Fruit fly (Drosophila melanogaster) whole organism, embryonic: Measurements from ENCODE around the gene mop.

Source experiments
- B-H1 ChIP-seq: fragments of 200-800 bp; sonication (Bioruptor generic); IDR thresholded peaks from 3 replicates; pipeline ENCODE4 v1.3.6; 2022; ENCODE audit warnings: missing biosample characterization, missing genetic modification characterization
- CG10274 ChIP-seq: fragments of 200-800 bp; sonication (Bioruptor generic); optimal IDR thresholded peaks from 3 replicates; lab custom pipeline; 2017; ENCODE audit warnings: missing biosample characterization, mild to moderate bottlenecking, missing genetic modification characterization
- CG10321 ChIP-seq: fragments of 200-800 bp; sonication (Bioruptor generic); IDR thresholded peaks from 2 replicates; pipeline ENCODE4 v1.3.6; 2022; ENCODE audit warnings: missing biosample characterization, missing genetic modification characterization
- CG11560 ChIP-seq: fragments of 200-800 bp; sonication (Bioruptor generic); IDR thresholded peaks from 3 replicates; pipeline ENCODE4 v1.3.6; 2022; ENCODE audit warnings: missing biosample characterization, missing genetic modification characterization
- CG12104 ChIP-seq: fragments of 200-800 bp; sonication (Bioruptor generic); optimal IDR thresholded peaks from 3 replicates; lab custom pipeline; 2016; ENCODE audit warnings: missing biosample characterization, missing genetic modification characterization
- CG1602 ChIP-seq: fragments of 200-800 bp; sonication (Bioruptor generic); optimal IDR thresholded peaks from 3 replicates; lab custom pipeline; 2016; ENCODE audit warnings: missing biosample characterization, missing genetic modification characterization
- CG17912 ChIP-seq: fragments of 200-800 bp; sonication (Bioruptor generic); optimal IDR thresholded peaks from 2 replicates; lab custom pipeline; 2018; ENCODE audit warnings: missing biosample characterization, mild to moderate bottlenecking, missing genetic modification characterization
- CG18011 ChIP-seq: fragments of 200-800 bp; sonication (Bioruptor generic); optimal IDR thresholded peaks from 2 replicates; lab custom pipeline; 2017; ENCODE audit warnings: missing biosample characterization, missing genetic modification characterization, mild to moderate bottlenecking, moderate library complexity, missing genotype
- CG18619 ChIP-seq: fragments of 200-800 bp; sonication (Bioruptor generic); optimal IDR thresholded peaks from 3 replicates; lab custom pipeline; 2017; ENCODE audit warnings: missing biosample characterization, mild to moderate bottlenecking, missing genetic modification characterization
- CG2116 ChIP-seq: fragments of 200-800 bp; sonication (Bioruptor generic); optimal IDR thresholded peaks from 3 replicates; lab custom pipeline; 2018; ENCODE audit warnings: missing biosample characterization, mild to moderate bottlenecking, missing genetic modification characterization
- CG2120 ChIP-seq: fragments of 200-800 bp; sonication (Bioruptor generic); optimal IDR thresholded peaks from 3 replicates; lab custom pipeline; 2016; ENCODE audit warnings: missing biosample characterization, missing genetic modification characterization
- CG3726 ChIP-seq: fragments of 200-800 bp; sonication (Bioruptor generic); IDR thresholded peaks from 3 replicates; pipeline ENCODE4, ENCODE4 v1.3.6; 2022; ENCODE audit warnings: missing biosample characterization, missing genetic modification characterization
- CG4328 ChIP-seq: fragments of 200-800 bp; sonication (Bioruptor generic); optimal IDR thresholded peaks from 3 replicates; lab custom pipeline; 2017; ENCODE audit warnings: missing biosample characterization, missing genetic modification reagents, missing genetic modification characterization
- CG6654 ChIP-seq: fragments of 200-800 bp; sonication (Bioruptor generic); optimal IDR thresholded peaks from 2 replicates; lab custom pipeline; 2017; ENCODE audit warnings: missing biosample characterization, mild to moderate bottlenecking, missing genetic modification characterization
- CG7372 ChIP-seq: fragments of 200-800 bp; sonication (Bioruptor generic); IDR thresholded peaks from 2 replicates; pipeline ENCODE4 v1.3.6; 2022; ENCODE audit warnings: missing biosample characterization, missing genetic modification characterization
- CG7745 ChIP-seq: fragments of 200-800 bp; sonication (Bioruptor generic); optimal IDR thresholded peaks from 2 replicates; lab custom pipeline; 2018; ENCODE audit warnings: missing biosample characterization, mild to moderate bottlenecking, missing genetic modification characterization, moderate library complexity
- CG7839 ChIP-seq: fragments of 200-800 bp; sonication (Bioruptor generic); optimal IDR thresholded peaks from 3 replicates; lab custom pipeline; 2018; ENCODE audit warnings: missing biosample characterization, mild to moderate bottlenecking, missing genetic modification characterization, moderate library complexity
- CG8359 ChIP-seq: fragments of 200-800 bp; sonication (Bioruptor generic); optimal IDR thresholded peaks from 2 replicates; lab custom pipeline; 2017; ENCODE audit warnings: missing biosample characterization, mild to moderate bottlenecking, missing genetic modification characterization, borderline replicate concordance
- CG8478 ChIP-seq: fragments of >200 bp; optimal IDR thresholded peaks from 2 replicates; lab custom pipeline; 2018
- CoRest ChIP-seq: fragments of 200-800 bp; sonication (Bioruptor generic); optimal IDR thresholded peaks from 3 replicates; lab custom pipeline; 2018; ENCODE audit warnings: missing biosample characterization, mild to moderate bottlenecking, missing genetic modification characterization, moderate library complexity
- Dek ChIP-seq: fragments of 200-800 bp; sonication (Bioruptor generic); optimal IDR thresholded peaks from 3 replicates; lab custom pipeline; 2019; ENCODE audit warnings: missing biosample characterization, mild to moderate bottlenecking, missing genetic modification characterization, moderate library complexity
- E2f2 ChIP-seq: fragments of 200-800 bp; sonication (Bioruptor generic); IDR thresholded peaks from 2 replicates; pipeline ENCODE4 v1.3.6; 2022; ENCODE audit warnings: missing biosample characterization, missing genetic modification characterization
- Hand ChIP-seq: fragments of 200-800 bp; sonication (Bioruptor generic); optimal IDR thresholded peaks from 2 replicates; lab custom pipeline; 2017; ENCODE audit warnings: mild to moderate bottlenecking, missing biosample characterization, missing genetic modification reagents, missing genetic modification characterization
- Hr78 ChIP-seq, 2 experiments: fragments of 200-800 bp in 1 of 2; fragments of >200 bp in 1 of 2; sonication (Bioruptor generic) in 1 of 2; optimal IDR thresholded peaks; 2 replicates each; lab custom pipeline; 2017 to 2019; ENCODE audit warnings: missing biosample characterization in 2 of 2, missing genetic modification characterization in 2 of 2, mild to moderate bottlenecking in 1 of 2, moderate library complexity in 1 of 2
- Meics ChIP-seq: fragments of 200-800 bp; sonication (Bioruptor generic); optimal IDR thresholded peaks from 2 replicates; lab custom pipeline; 2017; ENCODE audit warnings: missing biosample characterization, mild to moderate bottlenecking, missing genetic modification characterization
- Ravus ChIP-seq: fragments of 200-800 bp; sonication (Bioruptor generic); IDR thresholded peaks from 2 replicates; pipeline ENCODE4 v1.3.6; 2022; ENCODE audit warnings: missing biosample characterization, missing genetic modification characterization
- Sin3A ChIP-seq: fragments of >200 bp; optimal IDR thresholded peaks from 2 replicates; lab custom pipeline; 2018
- Sry-δ ChIP-seq: fragments of 200-800 bp; sonication (Bioruptor generic); optimal IDR thresholded peaks from 2 replicates; lab custom pipeline; 2016; ENCODE audit warnings: missing biosample characterization, missing genetic modification characterization
- TFAM ChIP-seq: fragments of 200-800 bp; sonication (Bioruptor generic); optimal IDR thresholded peaks from 2 replicates; lab custom pipeline; 2017; ENCODE audit warnings: missing biosample characterization, missing genetic modification characterization, inconsistent platforms
- Usf ChIP-seq: fragments of 200-800 bp; sonication (Bioruptor generic); optimal IDR thresholded peaks from 2 replicates; lab custom pipeline; 2017; ENCODE audit warnings: missing genotype, missing biosample characterization, missing genetic modification characterization
- cad ChIP-seq: fragments of >200 bp; optimal IDR thresholded peaks from 2 replicates; lab custom pipeline; 2017; ENCODE audit warnings: missing biosample characterization, missing genetic modification characterization
- corto ChIP-seq: fragments of 200-800 bp; sonication (Bioruptor generic); optimal IDR thresholded peaks from 2 replicates; lab custom pipeline; 2016; ENCODE audit warnings: missing biosample characterization, mild to moderate bottlenecking, missing genetic modification characterization, moderate library complexity
- dimm ChIP-seq: fragments of 200-800 bp; sonication (Bioruptor generic); IDR thresholded peaks from 2 replicates; pipeline ENCODE4 v1.3.6; 2022; ENCODE audit warnings: missing biosample characterization, missing genetic modification characterization
- dmrt11E ChIP-seq: fragments of 200-800 bp; sonication (Bioruptor generic); optimal IDR thresholded peaks from 3 replicates; lab custom pipeline; 2018; ENCODE audit warnings: missing biosample characterization, mild to moderate bottlenecking, missing genetic modification characterization, moderate library complexity
- fru ChIP-seq: fragments of >200 bp; optimal IDR thresholded peaks from 2 replicates; lab custom pipeline; 2017
- hkb ChIP-seq, 2 experiments: fragments of 200-800 bp in 1 of 2; fragments of >200 bp in 1 of 2; sonication (Bioruptor generic) in 1 of 2; IDR thresholded peaks in 1 of 2; optimal IDR thresholded peaks in 1 of 2; 2 replicates each; pipeline versions ENCODE4 v1.3.6 to Lab custom; 2017 to 2022; ENCODE audit warnings: missing biosample characterization in 1 of 2, missing genetic modification characterization in 1 of 2
- kah ChIP-seq: fragments of 200-800 bp; sonication (Bioruptor generic); optimal IDR thresholded peaks from 2 replicates; lab custom pipeline; 2018; ENCODE audit warnings: missing biosample characterization, mild to moderate bottlenecking, missing genetic modification characterization
- klu ChIP-seq: fragments of 200-800 bp; sonication (Bioruptor generic); IDR thresholded peaks from 2 replicates; pipeline ENCODE4 v1.3.6; 2022; ENCODE audit warnings: missing biosample characterization, missing genetic modification characterization
- knrl ChIP-seq: fragments of 200-800 bp; sonication (Bioruptor generic); IDR thresholded peaks from 3 replicates; pipeline ENCODE4 v1.3.6; 2022; ENCODE audit warnings: missing biosample characterization, missing genetic modification characterization; ENCODE audit not compliant: partially characterized antibody
- pan ChIP-seq, 4 experiments: fragments of >200 bp in 3 of 4; fragments of 200-800 bp in 1 of 4; sonication (Bioruptor generic) in 1 of 4; optimal IDR thresholded peaks in 3 of 4; IDR thresholded peaks in 1 of 4; 2 replicates each; pipeline versions ENCODE4 v1.3.6 to Lab custom; 2017 to 2022; ENCODE audit warnings: missing biosample characterization in 2 of 4, missing genetic modification characterization in 2 of 4, mixed read lengths in 1 of 4
- rib ChIP-seq: fragments of 200-800 bp; sonication (Bioruptor generic); IDR thresholded peaks from 2 replicates; pipeline ENCODE4 v1.3.6; 2022; ENCODE audit warnings: missing biosample characterization, missing genetic modification characterization
- sug ChIP-seq: fragments of 200-800 bp; optimal IDR thresholded peaks from 2 replicates; lab custom pipeline; 2019; ENCODE audit warnings: missing biosample characterization, mild to moderate bottlenecking, missing genetic modification characterization, moderate library complexity
- unpg ChIP-seq: fragments of 200-800 bp; sonication (Bioruptor generic); optimal IDR thresholded peaks from 3 replicates; lab custom pipeline; 2018; ENCODE audit warnings: missing biosample characterization, mild to moderate bottlenecking, missing genetic modification characterization, moderate library complexity
- usp ChIP-seq: fragments of >200 bp; optimal IDR thresholded peaks from 2 replicates; lab custom pipeline; 2017; ENCODE audit warnings: missing biosample characterization, missing genetic modification characterization
- wdn ChIP-seq: fragments of 200-800 bp; sonication (Bioruptor generic); IDR thresholded peaks from 2 replicates; pipeline ENCODE4 v1.3.6; 2022; ENCODE audit warnings: missing biosample characterization, missing genetic modification characterization
- zf30C ChIP-seq: fragments of 200-800 bp; sonication (Bioruptor generic); optimal IDR thresholded peaks from 3 replicates; lab custom pipeline; 2018; ENCODE audit warnings: missing biosample characterization, mild to moderate bottlenecking, missing genetic modification characterization
- zfh2 ChIP-seq: fragments of 200-800 bp; sonication (Bioruptor generic); optimal IDR thresholded peaks from 2 replicates; lab custom pipeline; 2016; ENCODE audit warnings: missing biosample characterization, missing genetic modification characterization

Gene mop

dm6 chr3L:14757464-14758384 is 18.2 kb downstream of the mop start, which contains the start of gene CG42507 (continued):
- no peak for TF ChIP-seq knrl
- TF ChIP-seq CG18619 (GFP tag; lab: Kevin White, UChicago) = peak; percentile 66
- no peak for TF ChIP-seq Sry-δ
- no peak for TF ChIP-seq CG10274
- TF ChIP-seq Ravus (GFP tag; lab: Robert Waterston, UW) = no peak
- no peak for TF ChIP-seq CG12104
- no peak for TF ChIP-seq CG10321 (GFP tag; lab: Robert Waterston, UW)
- peak; percentile 20; the same call in 1 of the 2 replicates for TF ChIP-seq rib
- no peak for TF ChIP-seq pan (optimal IDR thresholded peaks at IDR 0.05; lab: Kevin White, UChicago)
- TF ChIP-seq pan (GFP tag; optimal IDR thresholded peaks at IDR 0.05 in 1 of 2, IDR thresholded peaks at IDR 0.05 in 1 of 2) = peak in 1 of 2 experiments; percentile 41
- TF ChIP-seq zf30C (GFP tag; lab: Kevin White, UChicago) = peak; percentile 41
- no peak for TF ChIP-seq CG8478 (lab: Kevin White, UChicago)
- peak; percentile 31 for TF ChIP-seq CG2116 (GFP tag; lab: Kevin White, UChicago)
- TF ChIP-seq sug (tag; lab: Kevin White, UChicago) = peak; percentile 84
- TF ChIP-seq kah (GFP tag; lab: Kevin White, UChicago) = peak; percentile 80
- TF ChIP-seq CoRest (tag; lab: Kevin White, UChicago) = peak; percentile 2
- TF ChIP-seq CG2120 (GFP tag; lab: Kevin White, UChicago) = peak; percentile 37
- no peak for TF ChIP-seq Usf
- TF ChIP-seq CG7745 (tag; lab: Kevin White, UChicago) = peak; percentile 32
- no peak; the same call in 1 of the 2 replicates for TF ChIP-seq CG7372 (GFP tag; lab: Robert Waterston, UW)

dm6 chr3L:14756724-14757463 is 19.0 kb downstream of the mop start:
- TF ChIP-seq CG17912 (GFP tag; lab: Kevin White, UChicago) (peak; percentile 45), Hand (GFP tag; lab: Kevin White, UChicago) (peak; percentile 87), TFAM (GFP tag; lab: Kevin White, UChicago) (peak; percentile 2), E2f2 (peak; percentile 64; the same call in 1 of the 2 replicates), CG4328 (GFP tag; lab: Kevin White, UChicago) (peak; percentile 73), zfh2 (GFP tag; lab: Kevin White, UChicago) (peak; percentile 94), CG8359 (GFP tag; lab: Kevin White, UChicago) (peak; percentile 55), Sin3A (lab: Kevin White, UChicago) (peak; percentile 11), CG3726 (GFP tag; lab: Robert Waterston, UW) (peak; percentile 77; the same call in 1 of the 3 replicates), CG1602 (GFP tag; lab: Kevin White, UChicago) (peak; percentile 82), CG7839 (tag; lab: Kevin White, UChicago) (peak; percentile 90), Hr78 (GFP tag; optimal IDR thresholded peaks at IDR 0.05; lab: Kevin White, UChicago) (no peak), CG11560 (peak; percentile 85), CG18011 (peak; percentile 74), hkb (optimal IDR thresholded peaks at IDR 0.05; lab: Kevin White, UChicago) (no peak), hkb (GFP tag; IDR thresholded peaks at IDR 0.05; lab: Robert Waterston, UW) (peak; percentile 88), unpg (GFP tag; lab: Kevin White, UChicago) (peak; percentile 86), Meics (GFP tag; lab: Kevin White, UChicago) (peak; percentile 94), CG6654 (GFP tag; lab: Kevin White, UChicago) (peak; percentile 73), usp (GFP tag; lab: Kevin White, UChicago) (no peak), klu (GFP tag; lab: Robert Waterston, UW) (peak; percentile 84), corto (GFP tag; lab: Kevin White, UChicago) (peak; percentile 81), dimm (GFP tag; lab: Robert Waterston, UW) (peak; percentile 81), wdn (GFP tag; lab: Robert Waterston, UW) (peak; percentile 89), Dek (peak; percentile 86), cad (GFP tag; lab: Kevin White, UChicago) (peak; percentile 27), B-H1 (GFP tag; lab: Robert Waterston, UW) (peak; percentile 74), fru (no peak), dmrt11E (tag; lab: Kevin White, UChicago) (peak; percentile 49)
